Fruit fly (Drosophila melanogaster) S2 (cell line): ENCODE measurements around the gene Vps24.

ENCODE experiments used
- CG8478 ChIP-seq: fragments of >200 bp; optimal IDR thresholded peaks from 2 replicates; lab custom pipeline; 2018
- CTCF ChIP-seq, 2 experiments: fragments of >200 bp; optimal IDR thresholded peaks; 2 replicates each; lab custom pipeline; 2018

The Vps24 gene

dm6 chr3R:4308708-4309107 lies 2.0 kb downstream of the Vps24 start:
- TF ChIP-seq CTCF (optimal IDR thresholded peaks at IDR 0.05; lab: Kevin White, UChicago) = no peak
- no peak for TF ChIP-seq CG8478 (lab: Kevin White, UChicago)

dm6 chr3R:4307664-4308416 lies 2.9 kb downstream of the Vps24 start, which contains the start of gene MP1:
Gene MP1 (plus strand): TSS chr3R:4307908.
- TF ChIP-seq CG8478 (lab: Kevin White, UChicago) (no peak), CTCF (optimal IDR thresholded peaks at IDR 0.05; lab: Kevin White, UChicago) (no peak)

dm6 chr3R:4301485-4301884 lies 9.3 kb downstream of the Vps24 start:
- TF ChIP-seq CTCF (optimal IDR thresholded peaks at IDR 0.05; lab: Kevin White, UChicago) = no peak
- TF ChIP-seq CG8478 (lab: Kevin White, UChicago) = no peak

- no peak for TF ChIP-seq CG8478 (lab: Kevin White, UChicago)
- no peak for TF ChIP-seq CTCF (optimal IDR thresholded peaks at IDR 0.05; lab: Kevin White, UChicago)
Measured at dm6 chr3R:4294689-4295088, 16.1 kb downstream of the Vps24 start, which contains the start of gene Nepl11. Gene Nepl11 (minus strand): TSS chr3R:4294840.

dm6 chr3R:4292185-4292584 lies 18.6 kb downstream of the Vps24 start:
- TF ChIP-seq CTCF (optimal IDR thresholded peaks at IDR 0.05; lab: Kevin White, UChicago) (no peak), CG8478 (lab: Kevin White, UChicago) (no peak)

dm6 chr3R:4291289-4291688 lies 19.5 kb downstream of the Vps24 start:
- TF ChIP-seq CG8478 (lab: Kevin White, UChicago) = no peak

- TF ChIP-seq CG8478 (lab: Kevin White, UChicago) (no peak), CTCF (optimal IDR thresholded peaks at IDR 0.05; lab: Kevin White, UChicago) (no peak)
Measured at dm6 chr3R:4284376-4284953, 26.3 kb downstream of the Vps24 start.

- TF ChIP-seq CG8478 (lab: Kevin White, UChicago) (no peak), CTCF (optimal IDR thresholded peaks at IDR 0.05; lab: Kevin White, UChicago) (no peak)
Measured at dm6 chr3R:4282207-4282606, 28.5 kb downstream of the Vps24 start.

dm6 chr3R:4281119-4281861 lies 29.5 kb downstream of the Vps24 start:
- TF ChIP-seq CG8478 (lab: Kevin White, UChicago) (no peak), CTCF (optimal IDR thresholded peaks at IDR 0.05; lab: Kevin White, UChicago) (no peak)

- no peak for TF ChIP-seq CG8478 (lab: Kevin White, UChicago)
- TF ChIP-seq CTCF (optimal IDR thresholded peaks at IDR 0.05; lab: Kevin White, UChicago) = no peak
Measured at dm6 chr3R:4280062-4280461, 30.7 kb downstream of the Vps24 start, which contains the start of gene cpx. Gene cpx (plus strand): TSS chr3R:4280221.

dm6 chr3R:4277828-4278227 lies 32.9 kb downstream of the Vps24 start, which contains the start of gene flip:
Gene flip (minus strand): TSS chr3R:4277928.
- TF ChIP-seq CTCF (optimal IDR thresholded peaks at IDR 0.05; lab: Kevin White, UChicago) (no peak), CG8478 (lab: Kevin White, UChicago) (no peak)

- TF ChIP-seq CTCF (optimal IDR thresholded peaks at IDR 0.05; lab: Kevin White, UChicago) = no peak
- TF ChIP-seq CG8478 (lab: Kevin White, UChicago) = no peak
Measured at dm6 chr3R:4268339-4268738, 42.4 kb downstream of the Vps24 start.

- TF ChIP-seq CG8478 (lab: Kevin White, UChicago) (no peak), CTCF (optimal IDR thresholded peaks at IDR 0.05; lab: Kevin White, UChicago) (no peak)
Measured at dm6 chr3R:4266470-4266869, 44.3 kb downstream of the Vps24 start, which contains the start of gene CG1092. Gene CG1092 (plus strand): TSS chr3R:4266770.
